Fruit fly (Drosophila melanogaster) whole organism, adult: ENCODE measurements around the gene alpha-Est5.

Experiments
- CG11617 ChIP-seq: fragments of 200-800 bp; sonication (Bioruptor generic); optimal IDR thresholded peaks from 2 replicates; lab custom pipeline; 2017; ENCODE audit warnings: mild to moderate bottlenecking, missing biosample characterization, missing genetic modification reagents, missing genetic modification characterization
- CG12768 ChIP-seq: fragments of 200-800 bp; sonication (Bioruptor generic); optimal IDR thresholded peaks from 2 replicates; lab custom pipeline; 2017; ENCODE audit warnings: missing biosample characterization, missing genetic modification characterization, mild to moderate bottlenecking, moderate library complexity, missing genetic modification reagents
- CG14711 ChIP-seq: fragments of 200-800 bp; sonication (Bioruptor generic); optimal IDR thresholded peaks from 2 replicates; lab custom pipeline; 2018; ENCODE audit warnings: missing biosample characterization, mild to moderate bottlenecking, missing genetic modification characterization, moderate library complexity
- CG1620 ChIP-seq: fragments of 200-800 bp; sonication (Bioruptor generic); optimal IDR thresholded peaks from 2 replicates; lab custom pipeline; 2016; ENCODE audit warnings: missing biosample characterization, missing genetic modification characterization
- CG33017 ChIP-seq: fragments of 200-800 bp; sonication (Bioruptor generic); optimal IDR thresholded peaks from 2 replicates; lab custom pipeline; 2018; ENCODE audit warnings: missing biosample characterization, mild to moderate bottlenecking, missing genetic modification characterization, moderate library complexity
- CG5204 ChIP-seq: fragments of 200-800 bp; sonication (Bioruptor generic); optimal IDR thresholded peaks from 2 replicates; lab custom pipeline; 2016; ENCODE audit warnings: missing biosample characterization, missing genetic modification characterization
- CG7045 ChIP-seq: fragments of 200-800 bp; sonication (Bioruptor generic); optimal IDR thresholded peaks from 2 replicates; lab custom pipeline; 2017; ENCODE audit warnings: missing biosample characterization, mild to moderate bottlenecking, missing genetic modification characterization
- CG7101 ChIP-seq: fragments of 200-800 bp; sonication (Bioruptor generic); optimal IDR thresholded peaks from 2 replicates; lab custom pipeline; 2018; ENCODE audit warnings: missing biosample characterization, mild to moderate bottlenecking, missing genetic modification characterization, moderate library complexity
- Clk ChIP-seq: fragments of 200-800 bp; sonication (Bioruptor generic); optimal IDR thresholded peaks from 2 replicates; lab custom pipeline; 2017; ENCODE audit warnings: missing biosample characterization, missing genetic modification characterization
- Crg-1 ChIP-seq: fragments of 200-800 bp; sonication (Bioruptor generic); optimal IDR thresholded peaks from 2 replicates; lab custom pipeline; 2016; ENCODE audit warnings: missing biosample characterization, missing genetic modification characterization
- Hr96 ChIP-seq: fragments of 200-800 bp; sonication (Bioruptor generic); optimal IDR thresholded peaks from 2 replicates; lab custom pipeline; 2016; ENCODE audit warnings: missing biosample characterization, missing genetic modification characterization
- Mnt ChIP-seq: fragments of 200-800 bp; sonication (Bioruptor generic); optimal IDR thresholded peaks from 2 replicates; lab custom pipeline; 2016; ENCODE audit warnings: missing biosample characterization, mild to moderate bottlenecking, missing genetic modification characterization
- bab1 ChIP-seq: fragments of 200-800 bp; sonication (Bioruptor generic); optimal IDR thresholded peaks from 3 replicates; lab custom pipeline; 2019; ENCODE audit warnings: missing biosample characterization, mild to moderate bottlenecking, missing genetic modification characterization, moderate library complexity
- cic ChIP-seq: fragments of 200-800 bp; sonication (Bioruptor generic); optimal IDR thresholded peaks from 2 replicates; lab custom pipeline; 2017; ENCODE audit warnings: missing biosample characterization, mild to moderate bottlenecking, missing genetic modification characterization, moderate library complexity
- kay ChIP-seq: fragments of 200-800 bp; sonication (Bioruptor generic); peaks from one replicate; lab custom pipeline; 2016; ENCODE audit warnings: missing biosample characterization, missing genetic modification characterization, borderline replicate concordance
- ovo ChIP-seq: fragments of 200-800 bp; sonication (Bioruptor generic); optimal IDR thresholded peaks from 2 replicates; lab custom pipeline; 2016; ENCODE audit warnings: missing biosample characterization, missing genetic modification characterization
- pad ChIP-seq: fragments of 200-800 bp; sonication (Bioruptor generic); optimal IDR thresholded peaks from 3 replicates; lab custom pipeline; 2017; ENCODE audit warnings: missing biosample characterization, missing genetic modification characterization, mild to moderate bottlenecking, moderate library complexity, missing genetic modification reagents
- tj ChIP-seq: fragments of 200-800 bp; sonication (Bioruptor generic); optimal IDR thresholded peaks from 3 replicates; lab custom pipeline; 2017; ENCODE audit warnings: missing biosample characterization, mild to moderate bottlenecking, missing genetic modification characterization, moderate library complexity
- toe ChIP-seq: fragments of 200-800 bp; sonication (Bioruptor generic); optimal IDR thresholded peaks from 2 replicates; lab custom pipeline; 2016; ENCODE audit warnings: missing biosample characterization, missing genetic modification characterization

alpha-Est5 gene

DNA sequence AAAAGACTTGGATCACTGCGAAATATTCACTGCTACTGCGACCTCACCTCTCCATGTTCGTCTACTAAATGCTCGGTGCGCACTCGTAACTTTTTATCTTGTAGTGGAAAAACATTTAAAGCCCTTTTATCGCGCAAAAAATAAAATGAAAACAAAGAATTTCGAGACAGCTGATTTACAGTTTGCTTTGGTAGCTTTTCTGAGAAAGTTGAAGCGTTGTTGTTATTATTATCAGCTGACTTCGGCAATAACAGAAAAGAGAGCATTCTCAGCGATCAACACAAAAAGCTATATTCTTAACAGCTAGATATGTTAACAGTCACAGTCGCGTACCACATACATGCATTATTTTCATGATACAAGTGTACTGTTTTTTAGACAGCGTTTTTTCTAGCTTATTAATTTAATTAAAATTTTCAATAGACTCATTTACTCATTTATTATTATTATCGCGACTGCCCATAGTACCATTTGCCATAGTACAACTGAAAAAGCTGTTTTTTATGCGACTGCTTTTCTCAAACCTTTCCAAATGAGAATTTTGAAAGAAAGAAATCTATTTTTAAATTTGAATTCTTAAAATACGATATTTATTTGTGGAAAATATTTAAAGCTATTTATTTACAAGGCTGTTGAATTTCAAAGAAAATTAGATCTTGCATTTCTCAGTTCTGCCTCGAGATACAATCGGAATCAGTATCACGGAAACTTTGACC lies 5.1 kb upstream of the alpha-Est5 start, which contains the start of the genes alpha-Est3 and alpha-Est2:
Gene alpha-Est3 (minus strand): TSS at position 487 of the 716 bp plus-strand sequence.
Gene alpha-Est2 (plus strand): TSS at position 666 of the 716 bp plus-strand sequence.
- TF ChIP-seq cic (peak; percentile 25), kay (GFP tag; lab: Kevin White, UChicago) (peak; percentile 78), bab1 (peak; percentile 26), CG12768 (GFP tag; lab: Kevin White, UChicago) (no peak), tj (GFP tag; lab: Kevin White, UChicago) (peak; percentile 27)

DNA sequence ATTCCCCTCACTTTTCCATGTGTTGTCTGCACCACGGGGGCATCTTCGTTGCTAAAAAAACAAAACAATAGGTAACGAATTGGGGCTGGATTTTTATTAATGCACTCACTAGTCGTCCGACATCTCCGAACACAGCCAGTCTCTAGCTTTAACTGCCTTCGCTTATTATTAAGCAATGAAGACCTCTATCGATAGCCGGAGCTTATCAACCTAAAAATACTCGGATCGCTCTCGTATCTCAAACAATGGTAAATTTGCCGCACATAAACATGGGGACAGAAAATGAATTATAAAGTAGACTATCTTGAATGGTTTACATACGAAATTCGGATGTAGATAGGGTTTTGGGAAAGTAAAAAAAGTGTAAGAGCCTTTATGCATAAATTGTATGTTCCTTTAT lies 2.2 kb upstream of the alpha-Est5 start, which contains the start of gene alpha-Est4:
Gene alpha-Est4 (minus strand): TSS at position 181 of the 400 bp plus-strand sequence.
- TF ChIP-seq CG11617 (GFP tag; lab: Kevin White, UChicago) (no peak), CG5204 (GFP tag; lab: Kevin White, UChicago) (no peak), cic (no peak), Crg-1 (GFP tag; lab: Kevin White, UChicago) (no peak), Clk (GFP tag; lab: Kevin White, UChicago) (no peak), tj (GFP tag; lab: Kevin White, UChicago) (no peak), Hr96 (GFP tag; lab: Kevin White, UChicago) (no peak), ovo (GFP tag; lab: Kevin White, UChicago) (no peak), CG14711 (tag; lab: Kevin White, UChicago) (no peak), CG12768 (GFP tag; lab: Kevin White, UChicago) (no peak), kay (GFP tag; lab: Kevin White, UChicago) (no peak)

DNA sequence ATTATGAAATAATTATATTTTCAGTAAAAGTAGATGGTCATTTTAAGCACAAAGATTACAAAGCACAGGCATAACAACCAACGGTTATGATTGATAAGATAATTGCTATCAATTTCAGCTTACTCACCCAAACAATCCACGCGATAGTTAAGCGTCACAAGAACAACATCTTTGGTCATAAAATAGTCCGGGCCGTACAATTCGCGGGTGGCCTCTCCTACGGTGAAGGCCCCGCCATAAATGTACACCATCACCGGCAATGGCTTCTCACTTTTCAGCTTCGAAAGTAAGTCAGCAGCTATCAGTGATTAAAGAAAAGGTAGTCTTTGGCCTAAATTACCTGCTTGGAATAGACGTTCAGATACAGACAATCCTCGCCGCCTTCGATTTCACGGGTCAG lies 584 bp downstream of the alpha-Est5 start:
- TF ChIP-seq kay (GFP tag; lab: Kevin White, UChicago) (no peak), toe (GFP tag; lab: Kevin White, UChicago) (no peak), Clk (GFP tag; lab: Kevin White, UChicago) (no peak), cic (no peak), pad (no peak), CG7101 (tag; lab: Kevin White, UChicago) (no peak), tj (GFP tag; lab: Kevin White, UChicago) (no peak), CG12768 (GFP tag; lab: Kevin White, UChicago) (no peak), Crg-1 (GFP tag; lab: Kevin White, UChicago) (no peak), bab1 (no peak), CG11617 (GFP tag; lab: Kevin White, UChicago) (no peak), CG33017 (tag; lab: Kevin White, UChicago) (no peak)

DNA sequence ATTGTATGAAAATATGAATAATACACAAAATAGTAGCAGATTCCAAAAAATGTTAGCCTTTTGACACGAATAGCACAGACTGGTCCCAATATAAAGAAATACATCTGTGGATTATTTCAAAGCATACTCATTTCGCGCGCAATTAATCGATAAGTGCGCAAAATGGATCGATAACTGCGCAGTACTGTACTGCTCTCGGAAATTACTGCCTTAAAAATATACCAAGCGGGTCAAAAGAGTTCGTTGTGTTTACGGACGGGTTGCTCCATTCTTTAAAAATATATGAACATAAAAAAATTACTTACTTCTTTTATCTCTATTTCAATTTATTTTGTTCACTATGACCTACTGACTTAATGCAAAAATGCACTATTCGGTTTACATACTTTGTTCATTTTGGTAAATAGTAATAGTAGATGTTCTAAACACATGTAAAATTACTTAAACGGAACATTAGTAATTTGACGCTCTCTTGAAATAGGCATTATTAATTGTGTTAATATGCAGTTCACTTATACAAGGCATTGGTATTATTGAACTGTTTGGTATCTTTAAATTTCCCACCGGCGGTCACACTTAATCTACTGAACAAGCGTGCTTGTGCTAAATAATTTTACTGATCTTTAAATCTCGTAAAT lies 5.9 kb downstream of the alpha-Est5 start, which contains the start of the genes Rtnl2 and alphaTub84D:
Gene Rtnl2 (minus strand): TSS at position 58 of the 638 bp plus-strand sequence.
Gene alphaTub84D (plus strand): TSS at position 570 of the 638 bp plus-strand sequence.
- TF ChIP-seq Hr96 (GFP tag; lab: Kevin White, UChicago) (no peak), Clk (GFP tag; lab: Kevin White, UChicago) (no peak), CG1620 (GFP tag; lab: Kevin White, UChicago) (no peak), pad (no peak), toe (GFP tag; lab: Kevin White, UChicago) (no peak), cic (no peak), CG11617 (GFP tag; lab: Kevin White, UChicago) (no peak), Crg-1 (GFP tag; lab: Kevin White, UChicago) (no peak), CG14711 (tag; lab: Kevin White, UChicago) (no peak), ovo (GFP tag; lab: Kevin White, UChicago) (no peak), CG7045 (no peak), CG33017 (tag; lab: Kevin White, UChicago) (no peak), tj (GFP tag; lab: Kevin White, UChicago) (no peak), Mnt (GFP tag; lab: Kevin White, UChicago) (no peak), CG7101 (tag; lab: Kevin White, UChicago) (no peak)

DNA sequence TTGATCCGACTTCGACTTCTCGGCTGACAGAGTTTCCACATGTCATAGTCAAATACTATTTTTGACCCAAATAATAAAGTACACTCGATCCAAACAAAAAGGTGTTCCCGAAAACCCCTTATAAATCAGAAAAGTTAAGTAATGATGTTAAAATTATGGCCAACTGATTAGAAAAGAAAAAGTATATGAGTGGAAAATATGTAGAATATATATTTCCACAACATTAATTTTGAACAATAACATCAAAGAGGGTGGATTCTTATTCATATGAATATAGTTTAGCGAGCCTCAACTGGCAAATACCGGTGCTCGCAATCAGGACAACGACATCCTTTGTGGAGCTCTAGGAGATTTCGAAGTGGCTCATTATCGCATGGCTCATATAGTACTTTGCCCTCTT lies 7.5 kb downstream of the alpha-Est5 start, which contains the start of gene alpha-Est6:
Gene alpha-Est6 (minus strand): TSS at position 101 of the 400 bp plus-strand sequence.
- no peak for TF ChIP-seq CG33017 (tag; lab: Kevin White, UChicago)

DNA sequence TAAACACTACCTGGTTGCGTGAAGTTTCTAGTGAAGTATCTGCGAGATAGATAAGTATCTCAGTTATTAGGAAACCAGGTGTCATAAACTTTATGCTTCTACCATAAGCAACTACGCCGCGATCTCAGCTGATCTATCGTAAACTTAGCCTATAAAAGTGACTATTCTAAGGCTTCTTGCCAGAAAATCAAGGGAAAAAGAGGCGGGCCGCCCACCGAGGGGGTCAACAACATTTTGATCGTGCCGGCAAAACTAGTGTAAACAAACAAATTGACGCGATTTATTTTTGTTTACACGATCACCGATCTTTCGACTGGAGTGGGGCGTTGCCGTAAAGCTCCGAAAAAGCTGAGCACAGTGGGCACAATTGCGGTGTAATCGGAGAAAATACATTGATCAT lies 12.0 kb downstream of the alpha-Est5 start:
- TF ChIP-seq CG33017 (tag; lab: Kevin White, UChicago) (peak; percentile 11), Clk (GFP tag; lab: Kevin White, UChicago) (no peak)

DNA sequence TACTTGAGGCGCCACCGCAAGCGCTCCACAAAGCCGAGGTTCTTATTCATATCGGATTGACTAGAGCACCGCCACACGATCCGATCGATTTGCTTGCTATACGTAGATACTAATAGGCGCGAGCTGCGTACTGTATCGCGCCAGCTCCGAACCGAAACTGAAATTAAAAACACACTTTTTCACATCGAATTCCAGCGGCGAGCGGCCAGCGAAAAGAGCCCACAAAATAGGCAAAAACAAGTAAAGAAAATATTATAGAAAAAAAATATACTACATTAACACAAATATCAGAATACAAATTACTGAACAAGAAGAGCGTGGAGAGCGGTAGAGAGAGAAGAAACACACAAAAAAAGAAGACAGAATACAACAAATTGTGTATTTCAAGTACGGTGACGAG lies 12.6 kb downstream of the alpha-Est5 start, which contains the start of gene alpha-Est7:
Gene alpha-Est7 (minus strand): TSS at position 160 of the 400 bp plus-strand sequence.
- no peak for TF ChIP-seq bab1
- no peak for TF ChIP-seq cic
- no peak for TF ChIP-seq CG7101 (tag; lab: Kevin White, UChicago)
- no peak for TF ChIP-seq CG5204 (GFP tag; lab: Kevin White, UChicago)
- peak; percentile 91 for TF ChIP-seq kay (GFP tag; lab: Kevin White, UChicago)
- peak; percentile 33 for TF ChIP-seq CG12768 (GFP tag; lab: Kevin White, UChicago)
- peak; percentile 7 for TF ChIP-seq toe (GFP tag; lab: Kevin White, UChicago)
